Worm (Caenorhabditis elegans) whole organism, L4 larva: ENCODE measurements around the gene str-84.

Experiments
- D1046.2 ChIP-seq: fragments of 200-800 bp; sonication (Bioruptor generic); IDR thresholded peaks from 2 replicates; pipeline ENCODE4 v1.3.6; 2022; ENCODE audit warnings: missing genetic modification characterization, missing compliant biosample characterization
- F10B5.3 ChIP-seq: sonication (generic microtip); optimal IDR thresholded peaks from 2 replicates; lab custom pipeline; 2016; ENCODE audit warnings: mild to moderate bottlenecking, missing genetic modification characterization, missing compliant biosample characterization
- T20F7.1 ChIP-seq: fragments of 200-800 bp; sonication (Bioruptor generic); optimal IDR thresholded peaks from 2 replicates; lab custom pipeline; 2018; ENCODE audit warnings: mild to moderate bottlenecking, missing genetic modification characterization, missing compliant biosample characterization
- T26A8.4 ChIP-seq: fragments of 200-800 bp; sonication (Bioruptor generic); IDR thresholded peaks from 2 replicates; pipeline ENCODE4 v1.3.6; 2022; ENCODE audit warnings: missing genetic modification characterization, missing compliant biosample characterization
- Y105C5A.15 ChIP-seq: fragments of 200-800 bp; sonication (Bioruptor generic); IDR thresholded peaks from 2 replicates; pipeline ENCODE4 v1.3.6; 2022; ENCODE audit warnings: missing genetic modification characterization, missing compliant biosample characterization
- Y48G9A.11 ChIP-seq: fragments of 200-800 bp; sonication (Bioruptor generic); IDR thresholded peaks from 2 replicates; pipeline ENCODE4 v1.3.6; 2022; ENCODE audit warnings: missing genetic modification reagents, missing genetic modification characterization, missing compliant biosample characterization
- ZK337.2 ChIP-seq: fragments of 200-800 bp; sonication (Bioruptor generic); IDR thresholded peaks from 2 replicates; pipeline ENCODE4 v1.3.6; 2022; ENCODE audit warnings: missing genetic modification reagents, missing genetic modification characterization, missing compliant biosample characterization
- ZK546.5 ChIP-seq, 2 experiments: sonication (generic microtip); optimal IDR thresholded peaks; 2 replicates each; lab custom pipeline; 2017; ENCODE audit warnings: missing biosample characterization in 2 of 2, missing genetic modification characterization in 2 of 2
- ama-1 ChIP-seq: fragments of 150-350 bp; optimal IDR thresholded peaks from 2 replicates; lab custom pipeline; 2014; ENCODE audit warnings: inconsistent platforms, mixed read lengths
- arid-1 ChIP-seq: fragments of 200-800 bp; sonication (Bioruptor generic); conservative IDR thresholded peaks from 2 replicates; pipeline ENCODE4 v1.3.6; 2022; ENCODE audit warnings: missing genetic modification reagents, missing genetic modification characterization, missing compliant biosample characterization
- attf-4 ChIP-seq: sonication (generic microtip); optimal IDR thresholded peaks from 3 replicates; lab custom pipeline; 2017; ENCODE audit warnings: missing biosample characterization, missing genetic modification characterization
- ceh-20 ChIP-seq: fragments of 200-800 bp; sonication (Bioruptor generic); IDR thresholded peaks from 2 replicates; pipeline ENCODE4 v1.3.6; 2022; ENCODE audit warnings: missing genetic modification reagents, missing genetic modification characterization, missing compliant biosample characterization
- ceh-32 ChIP-seq: sonication (generic microtip); optimal IDR thresholded peaks from 2 replicates; lab custom pipeline; 2016; ENCODE audit warnings: mild to moderate bottlenecking, missing genetic modification characterization, missing compliant biosample characterization; ENCODE audit not compliant: poor library complexity
- ceh-62 ChIP-seq: sonication (generic microtip); optimal IDR thresholded peaks from 2 replicates; lab custom pipeline; 2017; ENCODE audit warnings: missing biosample characterization, missing genetic modification characterization
- cey-2 ChIP-seq: sonication (generic microtip); optimal IDR thresholded peaks from 3 replicates; lab custom pipeline; 2017; ENCODE audit warnings: missing genetic modification characterization, mild to moderate bottlenecking, missing compliant biosample characterization, antibody characterized with exemption, borderline replicate concordance; ENCODE audit not compliant: insufficient read depth
- daf-12 ChIP-seq: fragments of 150-350 bp; optimal IDR thresholded peaks from 2 replicates; lab custom pipeline; 2014; ENCODE audit warnings: missing biosample characterization, missing genetic modification reagents, missing genetic modification characterization
- daf-8 ChIP-seq: fragments of 200-800 bp; sonication (Bioruptor generic); IDR thresholded peaks from 2 replicates; pipeline ENCODE4 v1.3.6; 2022; ENCODE audit warnings: missing genetic modification characterization, missing compliant biosample characterization
- dmd-6 ChIP-seq: fragments of 200-800 bp; sonication (Bioruptor generic); IDR thresholded peaks from 2 replicates; pipeline ENCODE4 v1.3.6; 2022; ENCODE audit warnings: missing genetic modification reagents, missing genetic modification characterization, missing compliant biosample characterization
- dmd-8 ChIP-seq: fragments of 200-800 bp; sonication (Bioruptor generic); IDR thresholded peaks from 2 replicates; pipeline ENCODE4 v1.3.6; 2022; ENCODE audit warnings: missing genetic modification characterization, missing compliant biosample characterization
- dmd-9 ChIP-seq: fragments of 200-800 bp; sonication (Bioruptor generic); IDR thresholded peaks from 2 replicates; pipeline ENCODE4 v1.3.6; 2022; ENCODE audit warnings: missing genetic modification reagents, missing genetic modification characterization, missing compliant biosample characterization
- dve-1 ChIP-seq: sonication (generic microtip); optimal IDR thresholded peaks from 2 replicates; lab custom pipeline; 2017; ENCODE audit warnings: antibody characterized with exemption, mild to moderate bottlenecking, missing genetic modification characterization, missing compliant biosample characterization; ENCODE audit not compliant: insufficient read depth
- egl-27 ChIP-seq: sonication (generic microtip); optimal IDR thresholded peaks from 3 replicates; lab custom pipeline; 2017; ENCODE audit warnings: missing biosample characterization, missing genetic modification reagents, missing genetic modification characterization
- egl-43 ChIP-seq: fragments of 200-800 bp; sonication (Bioruptor generic); IDR thresholded peaks from 2 replicates; pipeline ENCODE4 v1.3.6; 2022; ENCODE audit warnings: missing genetic modification reagents, missing genetic modification characterization, missing compliant biosample characterization
- gei-8 ChIP-seq: fragments of 200-800 bp; sonication (Bioruptor generic); optimal IDR thresholded peaks from 2 replicates; lab custom pipeline; 2018; ENCODE audit warnings: mild to moderate bottlenecking, missing genetic modification characterization, missing compliant biosample characterization
- hif-1 ChIP-seq, 2 experiments: sonication (generic microtip); optimal IDR thresholded peaks; 2 replicates each; lab custom pipeline; 2016 to 2017; ENCODE audit warnings: missing compliant biosample characterization in 2 of 2, missing genetic modification characterization in 2 of 2, missing genetic modification reagents in 2 of 2, missing genotype in 2 of 2, mild to moderate bottlenecking in 1 of 2
- hlh-30 ChIP-seq: sonication (generic microtip); optimal IDR thresholded peaks from 2 replicates; lab custom pipeline; 2017; ENCODE audit warnings: antibody characterized with exemption, mild to moderate bottlenecking, missing genetic modification characterization, missing compliant biosample characterization; ENCODE audit not compliant: insufficient read depth
- lin-15B ChIP-seq: fragments of 150-350 bp; sonication (generic microtip); optimal IDR thresholded peaks from 3 replicates; lab custom pipeline; 2014; ENCODE audit warnings: missing biosample characterization, missing genetic modification characterization
- lin-38 ChIP-seq: fragments of 200-800 bp; sonication (Bioruptor generic); IDR thresholded peaks from 2 replicates; pipeline ENCODE4 v1.3.6; 2022; ENCODE audit warnings: missing genetic modification reagents, missing genetic modification characterization, missing compliant biosample characterization
- lin-39 ChIP-seq: fragments of 150-350 bp; optimal IDR thresholded peaks from 2 replicates; lab custom pipeline; 2014; ENCODE audit warnings: missing biosample characterization, missing genetic modification reagents, missing genetic modification characterization
- madf-9 ChIP-seq: fragments of 200-800 bp; sonication (Bioruptor generic); conservative IDR thresholded peaks from 2 replicates; pipeline ENCODE4 v1.3.6; 2022; ENCODE audit warnings: missing genetic modification reagents, missing genetic modification characterization, missing compliant biosample characterization
- mep-1 ChIP-seq: fragments of 150-350 bp; sonication (generic microtip); optimal IDR thresholded peaks from 3 replicates; lab custom pipeline; 2014; ENCODE audit warnings: missing biosample characterization, missing genetic modification characterization
- mxl-2 ChIP-seq: fragments of 200-800 bp; sonication (Bioruptor generic); conservative IDR thresholded peaks from 2 replicates; pipeline ENCODE4 v1.3.6; 2022; ENCODE audit warnings: missing genetic modification reagents, missing genetic modification characterization, missing compliant biosample characterization
- nhr-11 ChIP-seq: fragments of 150-350 bp; optimal IDR thresholded peaks from 2 replicates; lab custom pipeline; 2014; ENCODE audit warnings: missing biosample characterization, missing genetic modification characterization
- nhr-41 ChIP-seq: fragments of 200-800 bp; sonication (Bioruptor generic); IDR thresholded peaks from 2 replicates; pipeline ENCODE4 v1.3.6; 2022; ENCODE audit warnings: missing genetic modification reagents, missing genetic modification characterization, missing compliant biosample characterization
- nhr-48 ChIP-seq: sonication (generic microtip); optimal IDR thresholded peaks from 2 replicates; lab custom pipeline; 2016; ENCODE audit warnings: mild to moderate bottlenecking, missing genetic modification characterization, missing compliant biosample characterization
- nhr-6 ChIP-seq: fragments of 150-350 bp; optimal IDR thresholded peaks from 2 replicates; lab custom pipeline; 2014; ENCODE audit warnings: missing biosample characterization, missing genetic modification characterization
- nhr-76 ChIP-seq: fragments of 150-350 bp; optimal IDR thresholded peaks from 2 replicates; lab custom pipeline; 2014; ENCODE audit warnings: missing biosample characterization, missing genetic modification characterization
- pha-4 ChIP-seq, 2 experiments: fragments of 150-350 bp in 1 of 2; fragments of 200-800 bp in 1 of 2; sonication (Bioruptor generic) in 1 of 2; IDR thresholded peaks in 1 of 2; optimal IDR thresholded peaks in 1 of 2; 2 replicates each; pipeline versions ENCODE4 v1.3.6 to Lab custom; 2014 to 2022; ENCODE audit warnings: missing genetic modification characterization in 2 of 2, missing genetic modification reagents in 2 of 2, missing biosample characterization in 1 of 2, missing compliant biosample characterization in 1 of 2
- pqm-1 ChIP-seq: sonication (generic microtip); optimal IDR thresholded peaks from 2 replicates; lab custom pipeline; 2017; ENCODE audit warnings: missing biosample characterization, missing genetic modification characterization
- saeg-2 ChIP-seq: fragments of 200-800 bp; sonication (Bioruptor generic); IDR thresholded peaks from 2 replicates; pipeline ENCODE4 v1.3.6; 2022; ENCODE audit warnings: missing genetic modification reagents, missing genetic modification characterization, missing compliant biosample characterization
- set-16 ChIP-seq: fragments of 200-800 bp; sonication (Bioruptor generic); IDR thresholded peaks from 2 replicates; pipeline ENCODE4 v1.3.6; 2022; ENCODE audit warnings: missing genetic modification reagents, missing genetic modification characterization, missing compliant biosample characterization
- snpc-1.2 ChIP-seq: fragments of 200-800 bp; sonication (Bioruptor generic); IDR thresholded peaks from 2 replicates; pipeline ENCODE4 v1.3.6; 2022; ENCODE audit warnings: missing genetic modification reagents, missing genetic modification characterization, missing compliant biosample characterization
- tra-1 ChIP-seq: fragments of 200-800 bp; sonication (Bioruptor generic); IDR thresholded peaks from 2 replicates; pipeline ENCODE4 v1.3.6; 2022; ENCODE audit warnings: missing genetic modification reagents, missing genetic modification characterization, missing compliant biosample characterization
- unc-130 ChIP-seq: sonication (generic microtip); optimal IDR thresholded peaks from 2 replicates; lab custom pipeline; 2016; ENCODE audit warnings: missing genetic modification reagents, missing genetic modification characterization, missing compliant biosample characterization
- unc-62 ChIP-seq, 3 experiments: fragments of 150-350 bp in 1 of 3; sonication (generic microtip); optimal IDR thresholded peaks in 2 of 3; peaks in 1 of 3; 1 replicate in 1 of 3; 2 replicates in 2 of 3; lab custom pipeline; 2014 to 2017; ENCODE audit warnings: missing biosample characterization in 3 of 3, missing genetic modification characterization in 3 of 3, missing genetic modification reagents in 3 of 3, missing genotype in 1 of 3
- zag-1 ChIP-seq: fragments of 150-350 bp; optimal IDR thresholded peaks from 2 replicates; lab custom pipeline; 2014; ENCODE audit warnings: missing biosample characterization, missing genetic modification characterization
- zfp-3 ChIP-seq: fragments of 200-800 bp; sonication (Bioruptor generic); conservative IDR thresholded peaks from 2 replicates; pipeline ENCODE4 v1.3.6; 2022; ENCODE audit warnings: missing genetic modification reagents, missing genetic modification characterization, missing compliant biosample characterization
- ztf-11 ChIP-seq: fragments of 150-350 bp; optimal IDR thresholded peaks from 2 replicates; lab custom pipeline; 2014; ENCODE audit warnings: missing biosample characterization, missing genetic modification characterization

str-84 gene

DNA sequence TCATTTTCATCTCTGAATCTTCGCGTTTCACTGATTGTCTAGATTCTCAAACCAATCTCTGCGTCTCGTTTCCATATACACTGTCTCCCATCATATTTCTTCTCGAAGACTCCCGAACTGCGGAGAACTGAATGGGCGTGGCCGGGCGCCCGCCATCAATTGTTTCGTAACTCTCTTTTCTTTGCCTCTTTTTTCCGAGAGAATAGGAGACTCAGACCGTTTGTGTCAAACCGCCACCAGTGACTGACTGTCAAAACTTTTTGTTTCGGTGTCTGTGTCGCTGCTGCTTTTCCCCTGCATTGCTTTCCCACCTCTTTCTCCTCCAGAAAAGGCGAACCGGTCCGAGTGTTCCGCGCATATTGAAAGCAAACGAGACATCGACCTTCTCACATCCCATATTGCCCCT is 44.6 kb downstream of the str-84 start, which contains the start of gene unc-23 (continued):
- peak; percentile 70 for TF ChIP-seq T26A8.4 (GFP tag; lab: Robert Waterston, UW)
- TF ChIP-seq pha-4 (GFP tag; IDR thresholded peaks at IDR 0.05; lab: Robert Waterston, UW) = peak; percentile 91
- no peak for TF ChIP-seq pha-4 (tag; optimal IDR thresholded peaks at IDR 0.05; lab: Kevin White, UChicago)
- TF ChIP-seq egl-27 (tag; lab: Kevin White, UChicago) = no peak
- peak; percentile 65 for TF ChIP-seq ama-1
- no peak for TF ChIP-seq daf-12 (tag; lab: Kevin White, UChicago)
- TF ChIP-seq pqm-1 (tag; lab: Kevin White, UChicago) = no peak
- peak; percentile 54 for TF ChIP-seq lin-38
- TF ChIP-seq zag-1 (tag; lab: Kevin White, UChicago) = no peak
- no peak for TF ChIP-seq ZK337.2 (GFP tag; lab: Robert Waterston, UW)
- peak; percentile 76; the same call in 1 of the 2 replicates for TF ChIP-seq ceh-20 (GFP tag; lab: Robert Waterston, UW)
- TF ChIP-seq Y105C5A.15 (GFP tag; lab: Robert Waterston, UW) = no peak
- TF ChIP-seq nhr-41 = no peak

DNA sequence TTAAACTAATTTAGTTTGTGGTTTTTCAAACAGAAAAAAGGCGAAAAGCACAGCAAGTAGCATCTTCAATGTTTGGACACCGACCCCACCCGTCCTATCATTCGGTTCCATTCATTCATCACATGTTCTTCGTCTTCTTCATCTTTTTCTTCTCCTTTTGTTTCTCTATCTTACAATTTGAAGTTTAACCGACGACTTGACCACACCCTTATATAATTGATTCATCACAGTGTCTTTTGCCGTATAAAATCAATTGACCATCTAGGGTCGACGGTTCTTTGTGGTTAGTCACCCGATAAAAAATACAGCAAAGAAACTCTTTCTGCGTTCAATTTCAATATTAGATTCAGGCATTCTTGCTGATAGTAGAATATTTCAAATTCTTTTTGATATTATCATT is 45.6 kb downstream of the str-84 start:
- TF ChIP-seq nhr-6 (tag; lab: Kevin White, UChicago) = no peak
- TF ChIP-seq lin-15B (tag; lab: Kevin White, UChicago) = no peak
- no peak for TF ChIP-seq madf-9
- no peak for TF ChIP-seq snpc-1.2 (GFP tag; lab: Robert Waterston, UW)
- TF ChIP-seq cey-2 (tag; lab: Kevin White, UChicago) = no peak
- TF ChIP-seq Y48G9A.11 = no peak
- no peak for TF ChIP-seq mxl-2 (GFP tag; lab: Robert Waterston, UW)
- no peak for TF ChIP-seq unc-130 (GFP tag; lab: Kevin White, UChicago)
- peak; percentile 24; the same call in 1 of the 2 replicates for TF ChIP-seq dmd-6 (GFP tag; lab: Robert Waterston, UW)
- no peak for TF ChIP-seq ceh-62 (tag; lab: Kevin White, UChicago)
- TF ChIP-seq pqm-1 (tag; lab: Kevin White, UChicago) = peak; percentile 57
- no peak for TF ChIP-seq egl-27 (tag; lab: Kevin White, UChicago)
- peak; percentile 73 for TF ChIP-seq hlh-30 (tag; lab: Kevin White, UChicago)
- TF ChIP-seq zfp-3 (GFP tag; lab: Robert Waterston, UW) = no peak
- TF ChIP-seq arid-1 (GFP tag; lab: Robert Waterston, UW) = no peak
- TF ChIP-seq lin-39 (tag; lab: Kevin White, UChicago) = no peak
- TF ChIP-seq dve-1 = no peak
- no peak for TF ChIP-seq dmd-9 (GFP tag; lab: Robert Waterston, UW)
- no peak for TF ChIP-seq D1046.2
- TF ChIP-seq saeg-2 (GFP tag; lab: Robert Waterston, UW) = no peak
- no peak for TF ChIP-seq F10B5.3 (tag; lab: Kevin White, UChicago)
- no peak for TF ChIP-seq egl-43 (GFP tag; lab: Robert Waterston, UW)
- TF ChIP-seq dmd-8 = no peak
- no peak for TF ChIP-seq set-16 (GFP tag; lab: Robert Waterston, UW)
- no peak for TF ChIP-seq ztf-11 (tag; lab: Kevin White, UChicago)
- TF ChIP-seq ZK546.5 (tag; optimal IDR thresholded peaks at IDR 0.05; lab: Kevin White, UChicago) = no peak
- TF ChIP-seq ceh-32 (tag; lab: Kevin White, UChicago) = no peak
- no peak for TF ChIP-seq tra-1 (GFP tag; lab: Robert Waterston, UW)
- no peak for TF ChIP-seq attf-4
- no peak for TF ChIP-seq T20F7.1 (GFP tag; lab: Kevin White, UChicago)
- no peak for TF ChIP-seq daf-8 (GFP tag; lab: Robert Waterston, UW)
- no peak for TF ChIP-seq ceh-20 (GFP tag; lab: Robert Waterston, UW)
- no peak for TF ChIP-seq gei-8 (GFP tag; lab: Kevin White, UChicago)
- peak in 1 of 2 experiments; percentile 75 for TF ChIP-seq unc-62 (GFP tag; optimal IDR thresholded peaks at IDR 0.05 in 1 of 2; lab: Kevin White, UChicago)
- TF ChIP-seq unc-62 (tag; optimal IDR thresholded peaks at IDR 0.05; lab: Kevin White, UChicago) = no peak
- TF ChIP-seq nhr-11 (tag; lab: Kevin White, UChicago) = no peak
- no peak for TF ChIP-seq nhr-76 (tag; lab: Kevin White, UChicago)
- TF ChIP-seq zag-1 (tag; lab: Kevin White, UChicago) = no peak
- TF ChIP-seq nhr-48 = no peak
- TF ChIP-seq mep-1 (tag; lab: Kevin White, UChicago) = peak; percentile 56
- no peak for TF ChIP-seq hif-1 (tag; optimal IDR thresholded peaks at IDR 0.05; lab: Kevin White, UChicago)
